Fruit fly (Drosophila melanogaster) whole organism, embryonic: Measurements from ENCODE around the gene mus302.

ENCODE experiments used
- Blimp-1 ChIP-seq: fragments of 200-800 bp; sonication (Bioruptor generic); optimal IDR thresholded peaks from 3 replicates; lab custom pipeline; 2018; ENCODE audit warnings: missing biosample characterization, missing genetic modification characterization, mild to moderate bottlenecking, moderate library complexity, missing genetic modification reagents
- CG1024 ChIP-seq: fragments of 200-800 bp; sonication (Bioruptor generic); IDR thresholded peaks from 2 replicates; pipeline ENCODE4 v1.3.6; 2022; ENCODE audit warnings: missing biosample characterization, missing genetic modification characterization
- CG12391 ChIP-seq: fragments of 200-800 bp; sonication (Bioruptor generic); optimal IDR thresholded peaks from 3 replicates; lab custom pipeline; 2018; ENCODE audit warnings: missing biosample characterization, mild to moderate bottlenecking, missing genetic modification characterization, moderate library complexity
- CG14667 ChIP-seq: fragments of 200-800 bp; sonication (Bioruptor generic); IDR thresholded peaks from 2 replicates; pipeline ENCODE4 v1.3.6; 2022; ENCODE audit warnings: missing biosample characterization, missing genetic modification characterization
- CG14860 ChIP-seq: fragments of 200-800 bp; sonication (Bioruptor generic); IDR thresholded peaks from 3 replicates; pipeline ENCODE4 v1.3.6; 2022; ENCODE audit warnings: missing biosample characterization, missing genetic modification characterization; ENCODE audit not compliant: partially characterized antibody
- CG15011 ChIP-seq: fragments of 200-800 bp; sonication (Bioruptor generic); optimal IDR thresholded peaks from 3 replicates; lab custom pipeline; 2018; ENCODE audit warnings: missing biosample characterization, mild to moderate bottlenecking, missing genetic modification characterization
- CG1529 ChIP-seq: fragments of 200-800 bp; sonication (Bioruptor generic); optimal IDR thresholded peaks from 3 replicates; lab custom pipeline; 2018; ENCODE audit warnings: missing biosample characterization, missing genetic modification characterization
- CG15514 ChIP-seq: fragments of 200-800 bp; sonication (Bioruptor generic); optimal IDR thresholded peaks from 3 replicates; lab custom pipeline; 2017; ENCODE audit warnings: missing biosample characterization, missing genetic modification characterization, mild to moderate bottlenecking, moderate library complexity, missing genetic modification reagents
- CG1603 ChIP-seq: fragments of 200-800 bp; sonication (Bioruptor generic); optimal IDR thresholded peaks from 2 replicates; lab custom pipeline; 2019; ENCODE audit warnings: missing biosample characterization, mild to moderate bottlenecking, missing genetic modification characterization, moderate library complexity
- CG2202 ChIP-seq: fragments of 200-800 bp; sonication (Bioruptor generic); optimal IDR thresholded peaks from 2 replicates; lab custom pipeline; 2018; ENCODE audit warnings: missing biosample characterization, mild to moderate bottlenecking, missing genetic modification characterization
- CG3163 ChIP-seq: fragments of 200-800 bp; sonication (Bioruptor generic); optimal IDR thresholded peaks from 3 replicates; lab custom pipeline; 2016; ENCODE audit warnings: missing biosample characterization, missing genetic modification characterization
- CG34422 ChIP-seq: fragments of 200-800 bp; sonication (Bioruptor generic); IDR thresholded peaks from 3 replicates; pipeline ENCODE4 v1.3.6; 2022; ENCODE audit warnings: missing biosample characterization, missing genetic modification characterization
- CG5245 ChIP-seq: fragments of 200-800 bp; sonication (Bioruptor generic); optimal IDR thresholded peaks from 3 replicates; lab custom pipeline; 2016; ENCODE audit warnings: missing biosample characterization, missing genetic modification characterization
- CG6175 ChIP-seq: fragments of 200-800 bp; sonication (Bioruptor generic); IDR thresholded peaks from 3 replicates; pipeline ENCODE4 v1.3.6; 2022; ENCODE audit warnings: missing biosample characterization, missing genetic modification characterization
- CG6272 ChIP-seq: fragments of 200-800 bp; sonication (Bioruptor generic); IDR thresholded peaks from 2 replicates; pipeline ENCODE4 v1.3.6; 2022; ENCODE audit warnings: missing biosample characterization, missing genetic modification characterization
- CG6654 ChIP-seq: fragments of 200-800 bp; sonication (Bioruptor generic); optimal IDR thresholded peaks from 2 replicates; lab custom pipeline; 2017; ENCODE audit warnings: missing biosample characterization, mild to moderate bottlenecking, missing genetic modification characterization
- CG6765 ChIP-seq: fragments of 200-800 bp; sonication (Bioruptor generic); optimal IDR thresholded peaks from 3 replicates; lab custom pipeline; 2017; ENCODE audit warnings: missing biosample characterization, mild to moderate bottlenecking, missing genetic modification characterization
- CG7271 ChIP-seq: fragments of 200-800 bp; sonication (Bioruptor generic); optimal IDR thresholded peaks from 2 replicates; lab custom pipeline; 2018; ENCODE audit warnings: missing biosample characterization, mild to moderate bottlenecking, missing genetic modification characterization, moderate library complexity
- CG7987 ChIP-seq: fragments of 200-800 bp; sonication (Bioruptor generic); optimal IDR thresholded peaks from 2 replicates; lab custom pipeline; 2018; ENCODE audit warnings: missing biosample characterization, mild to moderate bottlenecking, missing genetic modification characterization, moderate library complexity
- CG8089 ChIP-seq: fragments of 200-800 bp; sonication (Bioruptor generic); optimal IDR thresholded peaks from 3 replicates; lab custom pipeline; 2016; ENCODE audit warnings: missing biosample characterization, missing genetic modification characterization
- CG8290 ChIP-seq, 3 experiments: fragments of 200-800 bp; sonication (Bioruptor generic); optimal IDR thresholded peaks; 2 replicates each; lab custom pipeline; 2016 to 2019; ENCODE audit warnings: missing biosample characterization in 3 of 3, missing genetic modification characterization in 3 of 3, mild to moderate bottlenecking in 2 of 3, moderate library complexity in 1 of 3
- D ChIP-seq, 2 experiments: fragments of 200-800 bp in 1 of 2; fragments of >200 bp in 1 of 2; sonication (Bioruptor generic) in 1 of 2; optimal IDR thresholded peaks; 2 replicates in 1 of 2; 3 replicates in 1 of 2; lab custom pipeline; 2017; ENCODE audit warnings: mild to moderate bottlenecking in 1 of 2, missing biosample characterization in 1 of 2, missing genetic modification characterization in 1 of 2, missing genetic modification reagents in 1 of 2
- Fer2 ChIP-seq: fragments of 200-800 bp; sonication (Bioruptor generic); optimal IDR thresholded peaks from 2 replicates; lab custom pipeline; 2018; ENCODE audit warnings: missing biosample characterization, mild to moderate bottlenecking, missing genetic modification characterization, moderate library complexity
- H15 ChIP-seq: fragments of 200-800 bp; sonication (Bioruptor generic); IDR thresholded peaks from 3 replicates; pipeline ENCODE4 v1.3.6; 2022; ENCODE audit warnings: missing biosample characterization, missing genetic modification characterization
- H2.0 ChIP-seq: fragments of 200-800 bp; sonication (Bioruptor generic); IDR thresholded peaks from 2 replicates; pipeline ENCODE4 v1.3.6; 2022; ENCODE audit warnings: missing biosample characterization, missing genetic modification characterization
- HLH3B ChIP-seq: fragments of 200-800 bp; sonication (Bioruptor generic); IDR thresholded peaks from 2 replicates; pipeline ENCODE4 v1.3.6; 2022; ENCODE audit warnings: missing biosample characterization, missing genetic modification characterization
- Max ChIP-seq: fragments of 200-800 bp; sonication (Bioruptor generic); optimal IDR thresholded peaks from 2 replicates; lab custom pipeline; 2016; ENCODE audit warnings: missing biosample characterization, mild to moderate bottlenecking, missing genetic modification characterization
- Nf-YA ChIP-seq: fragments of 200-800 bp; sonication (Bioruptor generic); IDR thresholded peaks from 2 replicates; pipeline ENCODE4 v1.3.6; 2022; ENCODE audit warnings: missing biosample characterization, missing genetic modification characterization
- Sin3A ChIP-seq: fragments of >200 bp; optimal IDR thresholded peaks from 2 replicates; lab custom pipeline; 2018
- Sry-δ ChIP-seq: fragments of 200-800 bp; sonication (Bioruptor generic); optimal IDR thresholded peaks from 2 replicates; lab custom pipeline; 2016; ENCODE audit warnings: missing biosample characterization, missing genetic modification characterization
- ara ChIP-seq: fragments of 200-800 bp; sonication (Bioruptor generic); IDR thresholded peaks from 2 replicates; pipeline ENCODE4 v1.3.6; 2022; ENCODE audit warnings: missing biosample characterization, missing genetic modification characterization
- bowl ChIP-seq: fragments of 200-800 bp; sonication (Bioruptor generic); IDR thresholded peaks from 2 replicates; pipeline ENCODE4 v1.3.6; 2022; ENCODE audit warnings: missing biosample characterization, missing genetic modification characterization
- chn ChIP-seq: fragments of 200-800 bp; sonication (Bioruptor generic); optimal IDR thresholded peaks from 2 replicates; lab custom pipeline; 2016; ENCODE audit warnings: missing biosample characterization, missing genetic modification characterization
- dpn ChIP-seq, 2 experiments: fragments of 200-800 bp; sonication (Bioruptor generic); optimal IDR thresholded peaks; 3 replicates each; lab custom pipeline; 2016; ENCODE audit warnings: missing biosample characterization in 2 of 2, missing genetic modification characterization in 2 of 2
- emc ChIP-seq: fragments of 200-800 bp; sonication (Bioruptor generic); optimal IDR thresholded peaks from 2 replicates; lab custom pipeline; 2016; ENCODE audit warnings: missing biosample characterization, missing genetic modification characterization
- ems ChIP-seq: fragments of 200-800 bp; sonication (Bioruptor generic); optimal IDR thresholded peaks from 3 replicates; lab custom pipeline; 2016; ENCODE audit warnings: missing biosample characterization, missing genetic modification characterization
- esg ChIP-seq: fragments of 200-800 bp; sonication (Bioruptor generic); conservative IDR thresholded peaks from 2 replicates; pipeline ENCODE4 v1.3.6; 2022; ENCODE audit warnings: missing biosample characterization, missing genetic modification characterization
- fd96Cb ChIP-seq: fragments of 200-800 bp; sonication (Bioruptor generic); optimal IDR thresholded peaks from 2 replicates; lab custom pipeline; 2018; ENCODE audit warnings: missing biosample characterization, mild to moderate bottlenecking, missing genetic modification characterization, moderate library complexity
- fru ChIP-seq: fragments of >200 bp; optimal IDR thresholded peaks from 2 replicates; lab custom pipeline; 2017
- hb ChIP-seq: fragments of 200-800 bp; sonication (Bioruptor generic); IDR thresholded peaks from 3 replicates; pipeline ENCODE4 v1.3.6; 2022; ENCODE audit warnings: missing biosample characterization, missing genetic modification characterization; ENCODE audit not compliant: partially characterized antibody
- ken ChIP-seq: fragments of 200-800 bp; sonication (Bioruptor generic); IDR thresholded peaks from 3 replicates; pipeline ENCODE4 v1.3.6; 2022; ENCODE audit warnings: missing biosample characterization, missing genetic modification characterization
- lmd ChIP-seq: fragments of 200-800 bp; sonication (Bioruptor generic); IDR thresholded peaks from 2 replicates; pipeline ENCODE4 v1.3.6; 2022; ENCODE audit warnings: missing biosample characterization, missing genetic modification characterization
- pnt ChIP-seq: fragments of 200-800 bp; sonication (Bioruptor generic); optimal IDR thresholded peaks from 3 replicates; lab custom pipeline; 2016; ENCODE audit warnings: missing biosample characterization, missing genetic modification characterization
- prd ChIP-seq, 3 experiments: fragments of >200 bp in 2 of 3; fragments of 200-800 bp in 1 of 3; sonication (Bioruptor generic) in 1 of 3; optimal IDR thresholded peaks in 2 of 3; IDR thresholded peaks in 1 of 3; 2 replicates in 2 of 3; 3 replicates in 1 of 3; pipeline versions ENCODE4 v1.3.6 to Lab custom; 2017 to 2022; ENCODE audit warnings: missing biosample characterization in 1 of 3, missing genetic modification characterization in 1 of 3
- ro ChIP-seq: fragments of 200-800 bp; sonication (Bioruptor generic); IDR thresholded peaks from 2 replicates; pipeline ENCODE4 v1.3.6; 2022; ENCODE audit warnings: missing biosample characterization, missing genetic modification characterization
- run ChIP-seq: fragments of 200-800 bp; sonication (Bioruptor generic); optimal IDR thresholded peaks from 3 replicates; lab custom pipeline; 2018; ENCODE audit warnings: missing biosample characterization, mild to moderate bottlenecking, missing genetic modification characterization
- salm ChIP-seq: fragments of 200-800 bp; sonication (Bioruptor generic); optimal IDR thresholded peaks from 2 replicates; lab custom pipeline; 2018; ENCODE audit warnings: missing biosample characterization, mild to moderate bottlenecking, missing genetic modification characterization
- sna ChIP-seq: fragments of 200-800 bp; sonication (Bioruptor generic); IDR thresholded peaks from 2 replicates; pipeline ENCODE4 v1.3.6; 2022; ENCODE audit warnings: missing biosample characterization, missing genetic modification characterization; ENCODE audit not compliant: partially characterized antibody
- tgo ChIP-seq: fragments of 200-800 bp; sonication (Bioruptor generic); IDR thresholded peaks from 3 replicates; pipeline ENCODE4 v1.3.6; 2022; ENCODE audit warnings: missing biosample characterization, missing genetic modification characterization
- ttk ChIP-seq: fragments of 200-800 bp; sonication (Bioruptor generic); IDR thresholded peaks from 2 replicates; pipeline ENCODE4 v2.1.2; 2022; ENCODE audit warnings: missing biosample characterization, missing genetic modification characterization
- wek ChIP-seq: fragments of 200-800 bp; sonication (Bioruptor generic); optimal IDR thresholded peaks from 3 replicates; lab custom pipeline; 2018; ENCODE audit warnings: missing biosample characterization, mild to moderate bottlenecking, missing genetic modification characterization, moderate library complexity

The mus302 gene

dm6 chr3L:16800026-16800425 is 20.5 kb upstream of the mus302 start (continued):
- no peak for TF ChIP-seq CG12391 (tag; lab: Kevin White, UChicago)
- no peak for TF ChIP-seq run (tag; lab: Kevin White, UChicago)
- TF ChIP-seq Blimp-1: no peak
- no peak for TF ChIP-seq HLH3B (GFP tag; lab: Robert Waterston, UW)
- no peak for TF ChIP-seq Max (GFP tag; lab: Kevin White, UChicago)
- no peak for TF ChIP-seq Sry-δ
- TF ChIP-seq CG6175 (GFP tag; lab: Robert Waterston, UW): no peak
- no peak for TF ChIP-seq D (optimal IDR thresholded peaks at IDR 0.05; lab: Kevin White, UChicago)
- TF ChIP-seq D (GFP tag; optimal IDR thresholded peaks at IDR 0.05; lab: Kevin White, UChicago): no peak
- no peak for TF ChIP-seq CG5245 (GFP tag; lab: Kevin White, UChicago)
- no peak for TF ChIP-seq ro (GFP tag; lab: Robert Waterston, UW)
- 0 out of 3 replicates have a peak, but pooled peaks have one; percentile 11 for TF ChIP-seq ken
- TF ChIP-seq CG1529 (GFP tag; lab: Kevin White, UChicago): no peak
- TF ChIP-seq CG8290 (GFP tag; optimal IDR thresholded peaks at IDR 0.05; lab: Kevin White, UChicago): no peak
- peak in 1 of 2 experiments; percentile 61 for TF ChIP-seq CG8290 (tag; optimal IDR thresholded peaks at IDR 0.05; lab: Kevin White, UChicago)
- no peak for TF ChIP-seq CG6765 (GFP tag; lab: Kevin White, UChicago)
- 0 out of 2 replicates have a peak, but pooled peaks have one; percentile 8 for TF ChIP-seq ara
- TF ChIP-seq H2.0 (GFP tag; lab: Robert Waterston, UW): no peak
- TF ChIP-seq salm (tag; lab: Kevin White, UChicago): no peak
- no peak for TF ChIP-seq fru (lab: Kevin White, UChicago)
- TF ChIP-seq CG7987 (GFP tag; lab: Kevin White, UChicago): no peak
- no peak for TF ChIP-seq esg (GFP tag; lab: Robert Waterston, UW)
- TF ChIP-seq sna (GFP tag; lab: Robert Waterston, UW): 0 out of 2 replicates have a peak, but pooled peaks have one; percentile 28
- no peak for TF ChIP-seq dpn (GFP tag; optimal IDR thresholded peaks at IDR 0.05; lab: Kevin White, UChicago)
- TF ChIP-seq CG34422 (GFP tag; lab: Robert Waterston, UW): no peak
- TF ChIP-seq CG15011: no peak
- 0 out of 2 replicates have a peak, but pooled peaks have one; percentile 13 for TF ChIP-seq ttk
- TF ChIP-seq H15 (GFP tag; lab: Robert Waterston, UW): no peak
- TF ChIP-seq wek: no peak
- no peak for TF ChIP-seq lmd
- TF ChIP-seq CG7271 (tag; lab: Kevin White, UChicago): no peak
- TF ChIP-seq emc (GFP tag; lab: Kevin White, UChicago): no peak
- no peak for TF ChIP-seq chn (GFP tag; lab: Kevin White, UChicago)
- no peak for TF ChIP-seq CG1024 (GFP tag; lab: Robert Waterston, UW)
- TF ChIP-seq prd (optimal IDR thresholded peaks at IDR 0.05; lab: Kevin White, UChicago): no peak
- TF ChIP-seq prd (GFP tag; IDR thresholded peaks at IDR 0.05; lab: Robert Waterston, UW): no peak
- no peak for TF ChIP-seq Sin3A (lab: Kevin White, UChicago)
- TF ChIP-seq CG8089 (GFP tag; lab: Kevin White, UChicago): no peak
- no peak for TF ChIP-seq Nf-YA (GFP tag; lab: Robert Waterston, UW)
- TF ChIP-seq CG6654 (GFP tag; lab: Kevin White, UChicago): no peak
- no peak for TF ChIP-seq CG3163 (GFP tag; lab: Kevin White, UChicago)
- TF ChIP-seq CG1603: no peak
- TF ChIP-seq CG2202 (tag; lab: Kevin White, UChicago): no peak
- TF ChIP-seq tgo (GFP tag; lab: Robert Waterston, UW): no peak
- no peak for TF ChIP-seq fd96Cb (tag; lab: Kevin White, UChicago)
- no peak for TF ChIP-seq ems
- TF ChIP-seq CG15514: peak; percentile 30
- TF ChIP-seq pnt (GFP tag; lab: Kevin White, UChicago): no peak
- TF ChIP-seq Fer2 (tag; lab: Kevin White, UChicago): no peak
- TF ChIP-seq CG14667: no peak
- no peak for TF ChIP-seq CG6272 (GFP tag; lab: Robert Waterston, UW)
- TF ChIP-seq bowl (GFP tag; lab: Robert Waterston, UW): no peak
- TF ChIP-seq hb (GFP tag; lab: Robert Waterston, UW): no peak
- no peak for TF ChIP-seq CG14860
